Worm (Caenorhabditis elegans) whole organism, L2 larva: ENCODE data around the gene cebp-1.
A peak's percentile ranks its signal among the peaks of the same experiment; 100 is the strongest.

Source experiments
- C34F6.9 ChIP-seq: fragments of 150-350 bp; optimal IDR thresholded peaks from 2 replicates; lab custom pipeline; 2014; ENCODE audit warnings: missing biosample characterization, missing genetic modification characterization
- F13H6.1 ChIP-seq: sonication (generic microtip); optimal IDR thresholded peaks from 2 replicates; lab custom pipeline; 2016; ENCODE audit warnings: missing genetic modification characterization, missing compliant biosample characterization
- Y55F3AM.14 ChIP-seq: fragments of 200-800 bp; sonication (Bioruptor generic); optimal IDR thresholded peaks from 2 replicates; lab custom pipeline; 2018; ENCODE audit warnings: mild to moderate bottlenecking, missing genetic modification characterization, missing compliant biosample characterization
- ZK546.5 ChIP-seq: sonication (generic microtip); optimal IDR thresholded peaks from 2 replicates; lab custom pipeline; 2017; ENCODE audit warnings: missing biosample characterization, missing genetic modification characterization
- alr-1 ChIP-seq: fragments of 150-350 bp; optimal IDR thresholded peaks from 2 replicates; lab custom pipeline; 2014; ENCODE audit warnings: missing biosample characterization, missing genetic modification characterization
- ama-1 ChIP-seq: fragments of 150-350 bp; optimal IDR thresholded peaks from 2 replicates; lab custom pipeline; 2018; ENCODE audit warnings: inconsistent platforms
- blmp-1 ChIP-seq: sonication (generic microtip); optimal IDR thresholded peaks from 2 replicates; lab custom pipeline; 2017; ENCODE audit warnings: missing genetic modification characterization, mild to moderate bottlenecking, missing compliant biosample characterization, antibody characterized with exemption, moderate library complexity; ENCODE audit not compliant: insufficient read depth
- dmd-4 ChIP-seq: sonication (generic microtip); optimal IDR thresholded peaks from 2 replicates; lab custom pipeline; 2017; ENCODE audit warnings: missing biosample characterization, missing genetic modification characterization
- egl-27 ChIP-seq: sonication (generic microtip); optimal IDR thresholded peaks from 3 replicates; lab custom pipeline; 2017; ENCODE audit warnings: missing biosample characterization, missing genetic modification reagents, missing genetic modification characterization
- elt-3 ChIP-seq: sonication (generic microtip); optimal IDR thresholded peaks from 2 replicates; lab custom pipeline; 2017; ENCODE audit warnings: missing biosample characterization, missing genetic modification characterization
- fos-1 ChIP-seq: fragments of 150-350 bp; optimal IDR thresholded peaks from 2 replicates; lab custom pipeline; 2014; ENCODE audit warnings: missing biosample characterization, missing genetic modification characterization
- gmeb-1 ChIP-seq: fragments of 150-350 bp; optimal IDR thresholded peaks from 2 replicates; lab custom pipeline; 2014; ENCODE audit warnings: missing biosample characterization, missing genetic modification characterization
- lin-11 ChIP-seq: fragments of 150-350 bp; sonication (generic microtip); optimal IDR thresholded peaks from 2 replicates; lab custom pipeline; 2014; ENCODE audit warnings: missing biosample characterization, missing genetic modification characterization, inconsistent platforms, mixed read lengths
- lin-13 ChIP-seq: fragments of 150-350 bp; optimal IDR thresholded peaks from 2 replicates; lab custom pipeline; 2014; ENCODE audit warnings: missing biosample characterization, missing genetic modification reagents, missing genetic modification characterization
- lin-39 ChIP-seq: fragments of 150-350 bp; optimal IDR thresholded peaks from 2 replicates; lab custom pipeline; 2014; ENCODE audit warnings: missing biosample characterization, missing genetic modification reagents, missing genetic modification characterization
- lsy-2 ChIP-seq, 2 experiments: fragments of 150-350 bp in 1 of 2; sonication (generic microtip) in 1 of 2; optimal IDR thresholded peaks; 2 replicates each; lab custom pipeline; 2014 to 2017; ENCODE audit warnings: missing biosample characterization in 2 of 2, missing genetic modification characterization in 2 of 2
- mab-5 ChIP-seq: fragments of 150-350 bp; optimal IDR thresholded peaks from 2 replicates; lab custom pipeline; 2014; ENCODE audit warnings: missing biosample characterization, missing genetic modification characterization
- mbf-1 ChIP-seq: sonication (generic microtip); optimal IDR thresholded peaks from 2 replicates; lab custom pipeline; 2017; ENCODE audit warnings: missing biosample characterization, missing genetic modification characterization
- mdl-1 ChIP-seq, 2 experiments: fragments of 150-350 bp in 1 of 2; sonication (generic microtip) in 1 of 2; optimal IDR thresholded peaks; 2 replicates each; lab custom pipeline; 2017; ENCODE audit warnings: missing biosample characterization in 2 of 2, missing genetic modification characterization in 2 of 2
- nhr-10 ChIP-seq: sonication (generic microtip); optimal IDR thresholded peaks from 2 replicates; lab custom pipeline; 2017; ENCODE audit warnings: missing biosample characterization, missing genetic modification characterization
- nhr-11 ChIP-seq: fragments of 150-350 bp; optimal IDR thresholded peaks from 2 replicates; lab custom pipeline; 2014; ENCODE audit warnings: missing biosample characterization, missing genetic modification characterization
- nhr-12 ChIP-seq: fragments of 150-350 bp; optimal IDR thresholded peaks from 2 replicates; lab custom pipeline; 2014; ENCODE audit warnings: missing biosample characterization, missing genetic modification characterization
- nhr-21 ChIP-seq: fragments of 150-350 bp; optimal IDR thresholded peaks from 2 replicates; lab custom pipeline; 2014; ENCODE audit warnings: missing biosample characterization, missing genetic modification characterization
- nhr-23 ChIP-seq: fragments of 150-350 bp; optimal IDR thresholded peaks from 2 replicates; lab custom pipeline; 2014; ENCODE audit warnings: missing biosample characterization, missing genetic modification reagents, missing genetic modification characterization
- nhr-6 ChIP-seq: fragments of 150-350 bp; optimal IDR thresholded peaks from 2 replicates; lab custom pipeline; 2014; ENCODE audit warnings: missing biosample characterization, missing genetic modification characterization
- nhr-77 ChIP-seq: fragments of 150-350 bp; optimal IDR thresholded peaks from 2 replicates; lab custom pipeline; 2014; ENCODE audit warnings: missing biosample characterization, missing genetic modification characterization
- peb-1 ChIP-seq: fragments of 150-350 bp; optimal IDR thresholded peaks from 2 replicates; lab custom pipeline; 2014; ENCODE audit warnings: missing biosample characterization, missing genetic modification characterization
- sem-4 ChIP-seq: fragments of 150-350 bp; optimal IDR thresholded peaks from 2 replicates; lab custom pipeline; 2014; ENCODE audit warnings: missing biosample characterization, missing genetic modification reagents, missing genetic modification characterization
- sma-3 ChIP-seq: sonication (generic microtip); optimal IDR thresholded peaks from 2 replicates; lab custom pipeline; 2016; ENCODE audit warnings: missing genetic modification reagents, missing genetic modification characterization, missing compliant biosample characterization
- sma-9 ChIP-seq, 2 experiments: fragments of 150-350 bp in 1 of 2; sonication (generic microtip) in 1 of 2; optimal IDR thresholded peaks; 2 replicates each; lab custom pipeline; 2014 to 2016; ENCODE audit warnings: missing genetic modification characterization in 2 of 2, mild to moderate bottlenecking in 1 of 2, missing biosample characterization in 1 of 2, missing compliant biosample characterization in 1 of 2, missing genetic modification reagents in 1 of 2, moderate library complexity in 1 of 2
- snpc-4 ChIP-seq: fragments of 150-350 bp; optimal IDR thresholded peaks from 2 replicates; lab custom pipeline; 2014; ENCODE audit warnings: missing biosample characterization, missing genetic modification characterization
- unc-39 ChIP-seq: fragments of 150-350 bp; optimal IDR thresholded peaks from 2 replicates; lab custom pipeline; 2014; ENCODE audit warnings: missing biosample characterization, missing genetic modification characterization
- unc-55 ChIP-seq: fragments of 150-350 bp; sonication (generic microtip); optimal IDR thresholded peaks from 3 replicates; lab custom pipeline; 2014; ENCODE audit warnings: missing biosample characterization, missing genetic modification reagents, missing genetic modification characterization
- zag-1 ChIP-seq: fragments of 150-350 bp; optimal IDR thresholded peaks from 2 replicates; lab custom pipeline; 2014; ENCODE audit warnings: missing biosample characterization, missing genetic modification characterization
- ztf-11 ChIP-seq: sonication (generic microtip); optimal IDR thresholded peaks from 2 replicates; lab custom pipeline; 2017; ENCODE audit warnings: missing biosample characterization, missing genetic modification characterization
- ztf-4 ChIP-seq: fragments of 150-350 bp; optimal IDR thresholded peaks from 2 replicates; lab custom pipeline; 2014; ENCODE audit warnings: missing biosample characterization, missing genetic modification characterization

The cebp-1 gene

DNA sequence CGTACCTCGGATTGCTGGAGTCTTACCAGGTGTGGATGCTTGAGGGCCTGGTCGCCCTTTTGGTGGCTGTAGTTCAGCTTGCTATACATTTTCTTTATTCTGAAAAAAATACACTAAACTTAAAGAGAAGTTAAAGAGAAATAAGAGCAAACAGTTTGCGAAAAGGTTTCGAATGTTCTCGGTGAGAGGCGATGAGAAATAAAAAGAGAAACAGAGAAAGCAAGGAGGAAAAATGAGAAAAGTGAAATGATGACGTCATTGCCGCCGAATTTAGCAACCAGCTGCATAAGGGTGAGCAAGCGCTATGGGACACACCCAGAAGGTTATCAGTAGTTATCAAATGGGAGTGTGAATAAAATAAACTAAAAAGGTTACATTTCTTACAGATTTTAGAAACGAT is at the start of gene cebp-1:
cebp-1 (minus strand) TSS at position 99 of the 400 bp plus-strand sequence.
- TF ChIP-seq sma-9 (GFP tag; optimal IDR thresholded peaks at IDR 0.05; lab: Kevin White, UChicago) (peak; percentile 85), sma-9 (tag; optimal IDR thresholded peaks at IDR 0.05; lab: Kevin White, UChicago) (no peak), dmd-4 (no peak), ZK546.5 (tag; lab: Kevin White, UChicago) (no peak), mab-5 (tag; lab: Kevin White, UChicago) (no peak), ztf-11 (tag; lab: Kevin White, UChicago) (no peak), fos-1 (peak; percentile 89), lin-13 (GFP tag; lab: Kevin White, UChicago) (no peak), sma-3 (GFP tag; lab: Kevin White, UChicago) (peak; percentile 23), F13H6.1 (tag; lab: Kevin White, UChicago) (peak; percentile 18), blmp-1 (tag; lab: Kevin White, UChicago) (peak; percentile 63), unc-55 (GFP tag; lab: Kevin White, UChicago) (peak; percentile 36), nhr-23 (tag; lab: Kevin White, UChicago) (no peak), egl-27 (tag; lab: Kevin White, UChicago) (peak; percentile 33), lsy-2 (tag; optimal IDR thresholded peaks at IDR 0.05; lab: Kevin White, UChicago) (peak in 1 of 2 experiments; percentile 7), ztf-4 (no peak), zag-1 (tag; lab: Kevin White, UChicago) (no peak), ama-1 (peak; percentile 30)

DNA sequence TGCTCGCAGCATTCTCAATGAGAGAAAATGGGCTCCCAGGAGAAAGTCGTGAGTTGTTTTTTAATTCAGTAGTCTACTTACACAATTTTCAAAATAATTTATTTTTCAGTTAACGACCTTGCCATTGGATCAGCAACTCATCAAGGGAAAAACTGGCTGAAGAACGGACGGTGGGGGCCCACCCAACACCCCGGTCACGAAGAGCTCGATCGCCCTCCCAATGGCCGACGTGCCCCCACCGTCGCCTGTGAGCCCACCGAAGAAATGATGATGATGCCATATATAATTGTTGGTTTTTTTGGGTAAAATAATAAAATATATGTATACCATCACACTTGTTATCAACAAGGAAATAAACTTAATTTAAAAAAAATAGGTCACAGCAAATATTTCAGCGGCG is 49.2 kb upstream of the cebp-1 start:
- TF ChIP-seq F13H6.1 (tag; lab: Kevin White, UChicago) (no peak), nhr-10 (tag; lab: Kevin White, UChicago) (no peak), lin-13 (GFP tag; lab: Kevin White, UChicago) (no peak), zag-1 (tag; lab: Kevin White, UChicago) (no peak), ztf-4 (no peak), ztf-11 (tag; lab: Kevin White, UChicago) (no peak), mbf-1 (no peak), nhr-12 (tag; lab: Kevin White, UChicago) (no peak), sem-4 (tag; lab: Kevin White, UChicago) (no peak), lin-39 (tag; lab: Kevin White, UChicago) (no peak), gmeb-1 (tag; lab: Kevin White, UChicago) (no peak), lin-11 (tag; lab: Kevin White, UChicago) (no peak), ZK546.5 (tag; lab: Kevin White, UChicago) (no peak), sma-3 (GFP tag; lab: Kevin White, UChicago) (no peak), nhr-11 (tag; lab: Kevin White, UChicago) (no peak), C34F6.9 (no peak)
- TF ChIP-seq, all 48 proteins: peak for 0

DNA sequence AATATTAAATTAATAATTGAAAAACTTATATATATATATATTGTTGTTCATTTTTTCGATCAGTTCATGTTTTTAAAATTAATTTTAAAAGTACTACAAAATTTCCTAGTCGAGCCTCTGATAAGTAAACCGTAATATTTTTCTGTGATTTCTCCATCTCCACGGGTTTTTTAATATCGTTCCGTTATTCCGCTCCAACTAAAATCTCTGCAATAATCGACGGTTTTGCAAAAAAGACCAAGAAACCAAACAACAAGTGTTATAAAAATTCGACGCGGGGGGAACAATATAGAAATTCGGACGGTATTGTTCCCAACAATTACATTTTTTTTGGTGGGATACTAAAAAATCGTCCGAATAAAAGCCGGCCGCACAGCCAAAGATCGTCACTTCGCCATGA is 48.8 kb upstream of the cebp-1 start, which contains the start of gene F09E10.1:
F09E10.1 (plus strand) TSS at position 301 of the 400 bp plus-strand sequence.
- no peak for TF ChIP-seq sma-3 (GFP tag; lab: Kevin White, UChicago)
- TF ChIP-seq lsy-2 (tag; optimal IDR thresholded peaks at IDR 0.05; lab: Kevin White, UChicago) = no peak
- no peak for TF ChIP-seq nhr-77 (tag; lab: Kevin White, UChicago)
- no peak for TF ChIP-seq unc-39 (tag; lab: Kevin White, UChicago)
- no peak for TF ChIP-seq mdl-1 (tag; optimal IDR thresholded peaks at IDR 0.05; lab: Kevin White, UChicago)
- TF ChIP-seq peb-1 (tag; lab: Kevin White, UChicago) = no peak
- TF ChIP-seq, all 48 proteins: peak for 0

DNA sequence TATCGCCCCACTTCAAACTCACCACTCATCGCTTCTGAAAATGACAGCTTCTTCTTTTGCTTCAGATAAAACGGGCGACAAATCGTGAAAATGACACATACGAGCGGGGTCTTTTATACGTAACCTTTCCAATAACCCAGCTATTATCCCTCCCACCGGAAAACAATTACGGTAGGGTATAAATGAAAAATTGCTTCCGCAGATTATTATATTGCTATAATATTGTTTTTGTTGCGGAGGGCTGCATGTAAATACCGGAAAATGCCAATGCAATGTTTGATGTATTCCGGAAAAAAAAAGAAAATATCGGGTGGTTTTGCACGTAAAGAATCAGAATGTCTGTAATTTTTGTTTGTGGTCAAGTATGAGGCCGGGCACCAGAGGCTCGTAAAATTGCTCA is 48.1 kb upstream of the cebp-1 start, which contains the start of gene F09E10.7:
F09E10.7 (minus strand) TSS at position 101 of the 400 bp plus-strand sequence.
- TF ChIP-seq lin-11 (tag; lab: Kevin White, UChicago) (no peak), alr-1 (tag; lab: Kevin White, UChicago) (no peak), nhr-6 (tag; lab: Kevin White, UChicago) (no peak), nhr-21 (no peak), lin-39 (tag; lab: Kevin White, UChicago) (no peak), lin-13 (GFP tag; lab: Kevin White, UChicago) (no peak), dmd-4 (no peak), C34F6.9 (no peak), egl-27 (tag; lab: Kevin White, UChicago) (no peak), unc-55 (GFP tag; lab: Kevin White, UChicago) (no peak), elt-3 (no peak), snpc-4 (no peak), Y55F3AM.14 (GFP tag; lab: Kevin White, UChicago) (no peak), mab-5 (tag; lab: Kevin White, UChicago) (no peak), ztf-11 (tag; lab: Kevin White, UChicago) (no peak), ZK546.5 (tag; lab: Kevin White, UChicago) (no peak)
